Worm (Caenorhabditis elegans) whole organism, young adult: ENCODE measurements around the gene R04B5.1.

ENCODE experiments used
- attf-5 ChIP-seq: fragments of 200-800 bp; sonication (Bioruptor generic); optimal IDR thresholded peaks from 2 replicates; lab custom pipeline; 2018; ENCODE audit warnings: mild to moderate bottlenecking, missing genetic modification characterization, missing compliant biosample characterization
- ztf-18 ChIP-seq: sonication (generic microtip); optimal IDR thresholded peaks from 2 replicates; lab custom pipeline; 2016; ENCODE audit warnings: missing genotype, mild to moderate bottlenecking, missing genetic modification characterization, missing compliant biosample characterization

DNA sequence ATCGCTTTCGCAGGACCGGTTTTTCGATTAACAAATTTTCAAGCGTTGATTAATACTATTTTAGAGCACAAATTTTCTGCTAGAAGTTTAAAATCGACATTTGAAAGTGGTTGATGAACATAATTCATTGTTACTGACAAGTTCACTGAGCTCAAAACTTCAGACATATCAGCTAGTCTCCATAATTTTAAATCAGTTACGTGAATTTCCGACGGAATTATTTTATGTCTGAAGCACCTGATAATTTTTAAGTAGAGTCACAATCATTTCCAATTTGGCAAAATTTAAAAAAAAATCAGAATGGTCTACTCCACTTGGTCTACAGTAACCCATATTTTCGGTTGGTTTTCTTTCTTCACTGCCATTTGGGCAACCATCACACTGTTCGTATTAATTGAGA is 26.3 kb downstream of the R04B5.1 start, which contains the start of gene str-118:
- TF ChIP-seq attf-5 (GFP tag; lab: Kevin White, UChicago) (no peak), ztf-18 (tag; lab: Kevin White, UChicago) (no peak)
